Fruit fly (Drosophila melanogaster) whole organism: ENCODE measurements around the gene CG43231.

Experiments used
- Dll ChIP-seq: fragments of >200 bp; optimal IDR thresholded peaks from 2 replicates; lab custom pipeline; 2017
- pan ChIP-seq: fragments of >200 bp; optimal IDR thresholded peaks from 2 replicates; lab custom pipeline; 2017
- psq ChIP-seq: fragments of >200 bp; optimal IDR thresholded peaks from 2 replicates; lab custom pipeline; 2017
- usp ChIP-seq: fragments of >200 bp; optimal IDR thresholded peaks from 2 replicates; lab custom pipeline; 2017; ENCODE audit warnings: missing biosample characterization, missing genetic modification characterization, mixed read lengths

- no peak for TF ChIP-seq pan (lab: Kevin White, UChicago)
- TF ChIP-seq Dll (lab: Kevin White, UChicago) = no peak
- TF ChIP-seq usp (GFP tag; lab: Kevin White, UChicago) = no peak
- TF ChIP-seq psq = no peak
These were observed at the start of gene CG43231 for dm6 chr2L:17704381-17704780.
